Fruit fly (Drosophila melanogaster): ENCODE measurements around the gene CG16820.

The CG16820 gene

dm6 chr2L:13222225-13222648 is 23.8 kb upstream of the CG16820 start, which contains the start of the genes Ski6 and CG16812 (continued):
- peak; percentile 16 for TF ChIP-seq CHES-1-like (GFP tag; optimal IDR thresholded peaks at IDR 0.05)
- no peak for TF ChIP-seq lbe (GFP tag; optimal IDR thresholded peaks at IDR 0.05)
- TF ChIP-seq H15 (GFP tag; IDR thresholded peaks at IDR 0.05) = peak; percentile 42; the same call in 1 of the 3 replicates
- TF ChIP-seq CG8765 (GFP tag; IDR thresholded peaks at IDR 0.05) = no peak
- 0 out of 3 replicates have a peak, but pooled peaks have one; percentile 18 for TF ChIP-seq CG7963 (GFP tag; IDR thresholded peaks at IDR 0.05; ENCODE audit: partially characterized antibody)
- TF ChIP-seq CG3407 (GFP tag; optimal IDR thresholded peaks at IDR 0.05) = peak; percentile 34
- TF ChIP-seq Trl (optimal IDR thresholded peaks at IDR 0.05) = no peak
- TF ChIP-seq Trl (GFP tag; optimal IDR thresholded peaks at IDR 0.05) = peak; percentile 10
- TF ChIP-seq cas (GFP tag; IDR thresholded peaks at IDR 0.05) = peak; percentile 73
- TF ChIP-seq bcd (GFP tag; optimal IDR thresholded peaks at IDR 0.05) = peak; percentile 49
- TF ChIP-seq bab2 (GFP tag; optimal IDR thresholded peaks at IDR 0.05) = peak; percentile 54
- TF ChIP-seq unc-4 (GFP tag; IDR thresholded peaks at IDR 0.05; ENCODE audit: partially characterized antibody) = peak; percentile 61
- no peak for TF ChIP-seq CG4707 (GFP tag; optimal IDR thresholded peaks at IDR 0.05)
- TF ChIP-seq ssp (GFP tag; IDR thresholded peaks at IDR 0.05) = peak; percentile 50; the same call in 1 of the 2 replicates
- TF ChIP-seq toy (GFP tag; IDR thresholded peaks at IDR 0.05) = no peak
- peak; percentile 77 for TF ChIP-seq lilli (GFP tag; optimal IDR thresholded peaks at IDR 0.05)
- TF ChIP-seq hth (optimal IDR thresholded peaks at IDR 0.05) = no peak
- peak; percentile 25 for TF ChIP-seq CG1233 (GFP tag; optimal IDR thresholded peaks at IDR 0.05)
- TF ChIP-seq scrt (GFP tag; optimal IDR thresholded peaks at IDR 0.05) = no peak
- TF ChIP-seq CG12155 (GFP tag; optimal IDR thresholded peaks at IDR 0.05) = peak; percentile 77
- no peak for TF ChIP-seq fru (optimal IDR thresholded peaks at IDR 0.05)
- TF ChIP-seq crc (GFP tag; optimal IDR thresholded peaks at IDR 0.05) = no peak
- no peak for TF ChIP-seq Lim3 (GFP tag; IDR thresholded peaks at IDR 0.05)
- no peak for TF ChIP-seq CG9609 (GFP tag; optimal IDR thresholded peaks at IDR 0.05)
- peak; percentile 78 for TF ChIP-seq CG17359 (tag; optimal IDR thresholded peaks at IDR 0.05)
- TF ChIP-seq croc (GFP tag; conservative IDR thresholded peaks at IDR 0.05) = no peak
- no peak for TF ChIP-seq ham (GFP tag; IDR thresholded peaks at IDR 0.05)
- TF ChIP-seq CG16779 (GFP tag; IDR thresholded peaks at IDR 0.05) = peak; percentile 23; the same call in 1 of the 2 replicates
- no peak for TF ChIP-seq hkb (optimal IDR thresholded peaks at IDR 0.05)
- TF ChIP-seq hkb (GFP tag; IDR thresholded peaks at IDR 0.05) = peak; percentile 69
- peak; percentile 76 for TF ChIP-seq CG18262 (tag; optimal IDR thresholded peaks at IDR 0.05)
- peak in 1 of 2 experiments; percentile 15 for TF ChIP-seq chif (GFP tag; optimal IDR thresholded peaks at IDR 0.05)
- no peak for TF ChIP-seq Hey (tag; optimal IDR thresholded peaks at IDR 0.05)
- TF ChIP-seq CG6254 (GFP tag; optimal IDR thresholded peaks at IDR 0.05) = no peak
- TF ChIP-seq gem (tag; optimal IDR thresholded peaks at IDR 0.05) = peak; percentile 89
- TF ChIP-seq YL-1 (GFP tag; optimal IDR thresholded peaks at IDR 0.05) = peak; percentile 66
- TF ChIP-seq CG17328 (GFP tag; IDR thresholded peaks at IDR 0.05) = peak; percentile 68
- peak; percentile 88 for TF ChIP-seq CG14710 (tag; optimal IDR thresholded peaks at IDR 0.05)
- peak; percentile 70 for TF ChIP-seq Dek (tag; optimal IDR thresholded peaks at IDR 0.05)
- peak; percentile 67 for TF ChIP-seq CG13123 (GFP tag; optimal IDR thresholded peaks at IDR 0.05)
- TF ChIP-seq Hmx (GFP tag; optimal IDR thresholded peaks at IDR 0.05) = peak; percentile 35
- TF ChIP-seq kay (GFP tag; optimal IDR thresholded peaks at IDR 0.05) = peak; percentile 52
- peak; percentile 34 for TF ChIP-seq CG12104 (GFP tag; optimal IDR thresholded peaks at IDR 0.05)
- peak; percentile 57; the same call in 2 of the 3 replicates for TF ChIP-seq Opbp (GFP tag; IDR thresholded peaks at IDR 0.05; ENCODE audit: partially characterized antibody)
- TF ChIP-seq Rx (GFP tag; IDR thresholded peaks at IDR 0.05) = 0 out of 2 replicates have a peak, but pooled peaks have one; percentile 41
- peak; percentile 51 for TF ChIP-seq NC2β (GFP tag; optimal IDR thresholded peaks at IDR 0.05)
- no peak for TF ChIP-seq CG3838 (GFP tag; optimal IDR thresholded peaks at IDR 0.05)
- no peak for TF ChIP-seq CG11456 (GFP tag; IDR thresholded peaks at IDR 0.05)
- peak in 1 of 2 experiments; percentile 33 for TF ChIP-seq insv (GFP tag; optimal IDR thresholded peaks at IDR 0.05)
- TF ChIP-seq CG10654 (GFP tag; optimal IDR thresholded peaks at IDR 0.05) = peak; percentile 65
- TF ChIP-seq zen (tag; optimal IDR thresholded peaks at IDR 0.05) = peak; percentile 83
- no peak for TF ChIP-seq CG17186 (GFP tag; optimal IDR thresholded peaks at IDR 0.05)
- TF ChIP-seq onecut (GFP tag; IDR thresholded peaks at IDR 0.05) = peak; percentile 46

All from whole organism, embryonic.